Worm (Caenorhabditis elegans) whole organism, mixed stage, embryonic: ENCODE data around the gene F40G9.19.

ENCODE experiments used
- M03D4.4 ChIP-seq: sonication (generic microtip); optimal IDR thresholded peaks from 2 replicates; lab custom pipeline; 2017; ENCODE audit warnings: mild to moderate bottlenecking, missing genetic modification characterization, missing compliant biosample characterization
- bed-3 ChIP-seq: fragments of 200-800 bp; sonication (Bioruptor generic); optimal IDR thresholded peaks from 3 replicates; lab custom pipeline; 2018; ENCODE audit warnings: mild to moderate bottlenecking, missing genetic modification characterization, moderate library complexity, missing compliant biosample characterization
- blmp-1 ChIP-seq: fragments of 150-350 bp; optimal IDR thresholded peaks from 2 replicates; lab custom pipeline; 2014; ENCODE audit warnings: missing biosample characterization, missing genetic modification characterization
- ceh-39 ChIP-seq: fragments of 150-350 bp; optimal IDR thresholded peaks from 2 replicates; lab custom pipeline; 2014; ENCODE audit warnings: missing biosample characterization, missing genetic modification characterization
- ceh-43 ChIP-seq: fragments of 200-800 bp; sonication (Bioruptor generic); optimal IDR thresholded peaks from 2 replicates; lab custom pipeline; 2018; ENCODE audit warnings: mild to moderate bottlenecking, missing genetic modification characterization, moderate library complexity, missing compliant biosample characterization
- ceh-83 ChIP-seq: fragments of 200-800 bp; sonication (Bioruptor generic); optimal IDR thresholded peaks from 2 replicates; lab custom pipeline; 2018; ENCODE audit warnings: mild to moderate bottlenecking, missing genetic modification characterization, missing compliant biosample characterization
- ces-1 ChIP-seq: fragments of 150-350 bp; optimal IDR thresholded peaks from 2 replicates; lab custom pipeline; 2014; ENCODE audit warnings: missing biosample characterization, missing genetic modification reagents, missing genetic modification characterization
- cnd-1 ChIP-seq: fragments of 200-800 bp; sonication (Bioruptor generic); optimal IDR thresholded peaks from 2 replicates; lab custom pipeline; 2018; ENCODE audit warnings: mild to moderate bottlenecking, missing genetic modification characterization, missing compliant biosample characterization
- elt-1 ChIP-seq: sonication (generic microtip); optimal IDR thresholded peaks from 2 replicates; lab custom pipeline; 2017; ENCODE audit warnings: missing genetic modification characterization, mild to moderate bottlenecking, missing compliant biosample characterization, antibody characterized with exemption, moderate library complexity, borderline replicate concordance; ENCODE audit not compliant: insufficient read depth
- flh-1 ChIP-seq: fragments of 200-800 bp; sonication (Bioruptor generic); optimal IDR thresholded peaks from 2 replicates; lab custom pipeline; 2018; ENCODE audit warnings: mild to moderate bottlenecking, missing genetic modification characterization, moderate library complexity, missing compliant biosample characterization
- ham-2 ChIP-seq: fragments of 200-800 bp; sonication (Bioruptor generic); optimal IDR thresholded peaks from 2 replicates; lab custom pipeline; 2018; ENCODE audit warnings: mild to moderate bottlenecking, missing genetic modification characterization, missing compliant biosample characterization
- hlh-1 ChIP-seq: fragments of 150-350 bp; optimal IDR thresholded peaks from 2 replicates; lab custom pipeline; 2014; ENCODE audit warnings: missing biosample characterization, missing genetic modification reagents, missing genetic modification characterization
- lin-13 ChIP-seq: fragments of 150-350 bp; optimal IDR thresholded peaks from 2 replicates; lab custom pipeline; 2014; ENCODE audit warnings: missing biosample characterization, missing genetic modification characterization
- lin-32 ChIP-seq: fragments of 200-800 bp; sonication (Bioruptor generic); optimal IDR thresholded peaks from 2 replicates; lab custom pipeline; 2018; ENCODE audit warnings: mild to moderate bottlenecking, missing genetic modification characterization, missing compliant biosample characterization
- lsy-2 ChIP-seq: fragments of 150-350 bp; optimal IDR thresholded peaks from 2 replicates; lab custom pipeline; 2014; ENCODE audit warnings: missing biosample characterization, missing genetic modification characterization
- mls-2 ChIP-seq: sonication (generic microtip); optimal IDR thresholded peaks from 2 replicates; lab custom pipeline; 2016; ENCODE audit warnings: mild to moderate bottlenecking, missing genetic modification characterization, moderate library complexity, missing compliant biosample characterization
- nhr-12 ChIP-seq: fragments of 150-350 bp; optimal IDR thresholded peaks from 2 replicates; lab custom pipeline; 2014; ENCODE audit warnings: missing biosample characterization, missing genetic modification characterization
- nhr-2 ChIP-seq: fragments of 150-350 bp; optimal IDR thresholded peaks from 2 replicates; lab custom pipeline; 2014; ENCODE audit warnings: missing biosample characterization, missing genetic modification characterization
- nhr-28 ChIP-seq: fragments of 150-350 bp; optimal IDR thresholded peaks from 2 replicates; lab custom pipeline; 2014; ENCODE audit warnings: missing biosample characterization, missing genetic modification characterization
- nhr-76 ChIP-seq: sonication (generic microtip); optimal IDR thresholded peaks from 2 replicates; lab custom pipeline; 2017; ENCODE audit warnings: missing biosample characterization, missing genetic modification characterization
- pha-4 ChIP-seq: fragments of 150-350 bp; optimal IDR thresholded peaks from 2 replicates; lab custom pipeline; 2018; ENCODE audit warnings: missing biosample characterization, missing genetic modification reagents, missing genetic modification characterization
- sem-2 ChIP-seq: fragments of 200-800 bp; sonication (Bioruptor generic); optimal IDR thresholded peaks from 2 replicates; lab custom pipeline; 2018; ENCODE audit warnings: mild to moderate bottlenecking, missing genetic modification characterization, missing compliant biosample characterization
- snpc-4 ChIP-seq: fragments of 150-350 bp; optimal IDR thresholded peaks from 2 replicates; lab custom pipeline; 2014; ENCODE audit warnings: missing biosample characterization, missing genetic modification characterization
- sptf-1 ChIP-seq: sonication (generic microtip); optimal IDR thresholded peaks from 2 replicates; lab custom pipeline; 2017; ENCODE audit warnings: mild to moderate bottlenecking, missing genetic modification characterization, moderate library complexity, missing compliant biosample characterization
- tbx-8 ChIP-seq: fragments of 200-800 bp; sonication (Bioruptor generic); optimal IDR thresholded peaks from 2 replicates; lab custom pipeline; 2018; ENCODE audit warnings: mild to moderate bottlenecking, missing genetic modification characterization, moderate library complexity, missing compliant biosample characterization
- unc-120 ChIP-seq: sonication (generic microtip); optimal IDR thresholded peaks from 2 replicates; lab custom pipeline; 2017; ENCODE audit warnings: missing genetic modification characterization, missing compliant biosample characterization; ENCODE audit not compliant: poor library complexity, severe bottlenecking
- unc-39 ChIP-seq: fragments of 150-350 bp; optimal IDR thresholded peaks from 2 replicates; lab custom pipeline; 2014; ENCODE audit warnings: missing biosample characterization, missing genetic modification characterization
- unc-62 ChIP-seq: fragments of 150-350 bp; optimal IDR thresholded peaks from 2 replicates; lab custom pipeline; 2014; ENCODE audit warnings: missing biosample characterization, missing genetic modification reagents, missing genetic modification characterization
- zip-8 ChIP-seq: fragments of 150-350 bp; optimal IDR thresholded peaks from 2 replicates; lab custom pipeline; 2014; ENCODE audit warnings: missing biosample characterization, missing genetic modification characterization
- ztf-11 ChIP-seq: fragments of 150-350 bp; optimal IDR thresholded peaks from 2 replicates; lab custom pipeline; 2014; ENCODE audit warnings: missing biosample characterization, missing genetic modification characterization

F40G9.19 gene

ce11 chrIII:143121-143520 lies 30.5 kb upstream of the F40G9.19 start, which contains the start of gene fbxb-82:
TSS of gene fbxb-82 (minus strand) at chrIII:143221.
- TF ChIP-seq ceh-83, result no peak
- TF ChIP-seq nhr-12 (tag; lab: Kevin White, UChicago), result no peak
- no peak for TF ChIP-seq snpc-4 (tag; lab: Kevin White, UChicago)
- no peak for TF ChIP-seq lin-32

- TF ChIP-seq bed-3 (GFP tag; lab: Kevin White, UChicago) (no peak), nhr-76 (tag; lab: Kevin White, UChicago) (no peak), sptf-1 (tag; lab: Kevin White, UChicago) (no peak), ceh-39 (tag; lab: Kevin White, UChicago) (no peak), nhr-2 (tag; lab: Kevin White, UChicago) (no peak), ham-2 (GFP tag; lab: Kevin White, UChicago) (no peak), ceh-83 (no peak), sem-2 (no peak), zip-8 (tag; lab: Kevin White, UChicago) (no peak)
Observed at ce11 chrIII:145078-145477, 28.5 kb upstream of the F40G9.19 start, which contains the start of the genes T17A3.12 and fbxb-83. TSS of gene T17A3.12 (minus strand) at chrIII:145178. TSS of gene fbxb-83 (minus strand) at chrIII:145211.

- TF ChIP-seq ceh-39 (tag; lab: Kevin White, UChicago) (no peak), ztf-11 (no peak), pha-4 (no peak), unc-120 (no peak), mls-2 (no peak), nhr-76 (tag; lab: Kevin White, UChicago) (no peak), unc-39 (no peak), ceh-43 (GFP tag; lab: Kevin White, UChicago) (no peak), cnd-1 (no peak), tbx-8 (no peak), sptf-1 (tag; lab: Kevin White, UChicago) (no peak), M03D4.4 (no peak)
Observed at ce11 chrIII:146369-146768, 27.2 kb upstream of the F40G9.19 start, which contains the start of gene fbxb-84. TSS of gene fbxb-84 (minus strand) at chrIII:146469.

ce11 chrIII:147570-148076 lies 26.0 kb upstream of the F40G9.19 start, which contains the start of gene sqst-5:
TSS of gene sqst-5 (minus strand) at chrIII:147620.
- no peak for TF ChIP-seq snpc-4 (tag; lab: Kevin White, UChicago)
- no peak for TF ChIP-seq unc-39
- TF ChIP-seq lsy-2 (tag; lab: Kevin White, UChicago), result no peak
- TF ChIP-seq sptf-1 (tag; lab: Kevin White, UChicago), result no peak
- no peak for TF ChIP-seq flh-1
- TF ChIP-seq blmp-1 (tag; lab: Kevin White, UChicago), result no peak
- TF ChIP-seq cnd-1, result no peak
- no peak for TF ChIP-seq unc-62 (GFP tag; lab: Kevin White, UChicago)
- no peak for TF ChIP-seq hlh-1 (tag; lab: Kevin White, UChicago)
- TF ChIP-seq ham-2 (GFP tag; lab: Kevin White, UChicago), result no peak
- no peak for TF ChIP-seq bed-3 (GFP tag; lab: Kevin White, UChicago)
- TF ChIP-seq nhr-28 (tag; lab: Kevin White, UChicago), result no peak
- no peak for TF ChIP-seq ces-1
- no peak for TF ChIP-seq zip-8 (tag; lab: Kevin White, UChicago)
- no peak for TF ChIP-seq mls-2

ce11 chrIII:149132-149531 lies 24.5 kb upstream of the F40G9.19 start:
- no peak for TF ChIP-seq unc-62 (GFP tag; lab: Kevin White, UChicago)

- no peak for TF ChIP-seq elt-1 (tag; lab: Kevin White, UChicago)
- no peak for TF ChIP-seq lin-32
- TF ChIP-seq ces-1, result no peak
- no peak for TF ChIP-seq zip-8 (tag; lab: Kevin White, UChicago)
- no peak for TF ChIP-seq ceh-43 (GFP tag; lab: Kevin White, UChicago)
- TF ChIP-seq lin-13 (tag; lab: Kevin White, UChicago), result no peak
- TF ChIP-seq ham-2 (GFP tag; lab: Kevin White, UChicago), result no peak
- no peak for TF ChIP-seq M03D4.4
- no peak for TF ChIP-seq snpc-4 (tag; lab: Kevin White, UChicago)
- no peak for TF ChIP-seq bed-3 (GFP tag; lab: Kevin White, UChicago)
- TF ChIP-seq ceh-83, result no peak
- TF ChIP-seq cnd-1, result no peak
Observed at ce11 chrIII:151084-151483, 22.5 kb upstream of the F40G9.19 start.
